Fruit fly (Drosophila melanogaster): Measurements from ENCODE around the gene CG3713.

Gene CG3713

DNA sequence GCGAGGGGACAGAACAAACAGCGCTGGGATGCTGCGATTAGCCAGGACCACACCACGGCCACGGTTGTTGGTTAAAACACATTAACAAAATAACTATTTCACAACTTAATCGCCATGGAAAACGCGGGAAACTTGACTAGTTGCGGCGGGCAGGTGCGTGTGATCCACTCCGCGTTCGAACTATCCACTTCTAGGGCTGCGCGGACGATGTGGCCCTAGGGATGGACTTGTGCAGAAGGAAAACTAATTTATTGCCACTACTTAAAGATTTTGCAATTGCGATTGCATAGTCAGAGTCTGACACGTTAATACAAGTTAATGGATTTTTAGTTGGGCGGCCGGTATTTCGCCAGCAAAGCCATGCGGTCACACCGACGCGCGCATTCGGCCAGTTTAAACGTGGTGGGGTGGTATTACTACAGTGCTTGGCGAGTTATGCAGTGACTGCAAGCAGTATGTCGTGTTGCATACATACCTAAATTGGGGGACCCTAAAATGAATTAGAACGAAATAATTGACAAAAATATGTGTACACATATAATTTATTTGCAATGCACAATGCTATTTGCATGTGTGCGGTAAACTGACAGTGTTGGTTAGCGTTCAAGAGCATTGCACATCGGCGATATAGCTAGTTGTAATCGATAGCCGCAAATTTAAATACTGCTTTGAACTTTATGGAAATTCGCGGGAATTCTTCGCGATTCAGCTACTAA lies 45.6 kb downstream of the CG3713 start, which contains the start of gene Rbf (continued):
- no peak for TF ChIP-seq ara (GFP tag; IDR thresholded peaks at IDR 0.05)
- TF ChIP-seq CG1602 (GFP tag; optimal IDR thresholded peaks at IDR 0.05): no peak
- no peak for TF ChIP-seq GATAe (GFP tag; conservative IDR thresholded peaks at IDR 0.05)
- TF ChIP-seq CG32532 (GFP tag; IDR thresholded peaks at IDR 0.05): no peak
- TF ChIP-seq Med (GFP tag): peak; percentile 36
- TF ChIP-seq hb (GFP tag; IDR thresholded peaks at IDR 0.05; ENCODE audit: partially characterized antibody): peak; percentile 58; the same call in 1 of the 3 replicates
- no peak for TF ChIP-seq CG11696 (GFP tag; IDR thresholded peaks at IDR 0.05)
- TF ChIP-seq sima (GFP tag; optimal IDR thresholded peaks at IDR 0.05): no peak
- no peak for TF ChIP-seq lmd (GFP tag; IDR thresholded peaks at IDR 0.05)
- TF ChIP-seq CG15479 (GFP tag; optimal IDR thresholded peaks at IDR 0.05): peak; percentile 23
- TF ChIP-seq lab (GFP tag; optimal IDR thresholded peaks at IDR 0.05): no peak
- peak; percentile 43 for TF ChIP-seq stwl (tag; optimal IDR thresholded peaks at IDR 0.05)
- TF ChIP-seq CG2120 (GFP tag; optimal IDR thresholded peaks at IDR 0.05): peak; percentile 31
- no peak for TF ChIP-seq dimm (GFP tag; IDR thresholded peaks at IDR 0.05)
- peak; percentile 62 for TF ChIP-seq unc-4 (GFP tag; IDR thresholded peaks at IDR 0.05; ENCODE audit: partially characterized antibody)
- TF ChIP-seq Opbp (GFP tag; IDR thresholded peaks at IDR 0.05; ENCODE audit: partially characterized antibody): 0 out of 3 replicates have a peak, but pooled peaks have one; percentile 35
- TF ChIP-seq sens (GFP tag): peak; percentile 75
- no peak for TF ChIP-seq CkIIα-i1 (GFP tag; IDR thresholded peaks at IDR 0.05)
- TF ChIP-seq Doc3 (GFP tag; IDR thresholded peaks at IDR 0.05; ENCODE audit: partially characterized antibody): peak; percentile 43; the same call in 1 of the 3 replicates
- peak; percentile 85 for TF ChIP-seq gfzf (GFP tag; optimal IDR thresholded peaks at IDR 0.05)
- TF ChIP-seq Nf-YC (tag; optimal IDR thresholded peaks at IDR 0.05): peak; percentile 11
- TF ChIP-seq Dip3 (GFP tag; optimal IDR thresholded peaks at IDR 0.05): peak; percentile 40
- peak; percentile 23 for TF ChIP-seq p53 (GFP tag; optimal IDR thresholded peaks at IDR 0.05)
- peak; percentile 95 for TF ChIP-seq Sin3A (optimal IDR thresholded peaks at IDR 0.05)
- TF ChIP-seq CG14710 (tag; optimal IDR thresholded peaks at IDR 0.05): peak; percentile 54
- TF ChIP-seq CG30020 (tag; optimal IDR thresholded peaks at IDR 0.05): peak; percentile 8
- TF ChIP-seq pzg (GFP tag; optimal IDR thresholded peaks at IDR 0.05): peak; percentile 69
- TF ChIP-seq danr (GFP tag; IDR thresholded peaks at IDR 0.05): no peak
- peak; percentile 42 for TF ChIP-seq nmo (GFP tag; optimal IDR thresholded peaks at IDR 0.05)
- TF ChIP-seq Bgb (GFP tag; IDR thresholded peaks at IDR 0.05; ENCODE audit: partially characterized antibody): peak; percentile 55
- no peak for TF ChIP-seq Dbx (GFP tag; IDR thresholded peaks at IDR 0.05)
- TF ChIP-seq bbx (GFP tag; IDR thresholded peaks at IDR 0.05; ENCODE audit: partially characterized antibody): peak; percentile 53; the same call in 1 of the 2 replicates
- peak; percentile 68 for TF ChIP-seq CG3847 (GFP tag; IDR thresholded peaks at IDR 0.05)
- peak; percentile 33 for TF ChIP-seq CG15514 (GFP tag; optimal IDR thresholded peaks at IDR 0.05)
- peak; percentile 52 for TF ChIP-seq cg (GFP tag; optimal IDR thresholded peaks at IDR 0.05)
- TF ChIP-seq CG7786 (GFP tag; optimal IDR thresholded peaks at IDR 0.05): no peak
- no peak for TF ChIP-seq CG11456 (GFP tag; IDR thresholded peaks at IDR 0.05)
- TF ChIP-seq CG14860 (GFP tag; IDR thresholded peaks at IDR 0.05; ENCODE audit: partially characterized antibody): 0 out of 3 replicates have a peak, but pooled peaks have one; percentile 8
- TF ChIP-seq CG10654 (GFP tag; optimal IDR thresholded peaks at IDR 0.05): no peak
- TF ChIP-seq CG4617 (GFP tag; optimal IDR thresholded peaks at IDR 0.05; ENCODE audit: borderline replicate concordance): peak; percentile 53
- TF ChIP-seq E2f2 (GFP tag; IDR thresholded peaks at IDR 0.05): peak; percentile 93
- TF ChIP-seq Asciz (GFP tag; optimal IDR thresholded peaks at IDR 0.05): no peak
- no peak for TF ChIP-seq Neu2 (GFP tag; optimal IDR thresholded peaks at IDR 0.05; ENCODE audit: borderline replicate concordance)
- TF ChIP-seq NC2α (GFP tag; optimal IDR thresholded peaks at IDR 0.05): no peak
- peak; percentile 19 for TF ChIP-seq phol (tag; optimal IDR thresholded peaks at IDR 0.05)
- TF ChIP-seq Scr (GFP tag; IDR thresholded peaks at IDR 0.05; ENCODE audit: partially characterized antibody): peak; percentile 66
- TF ChIP-seq zen2 (GFP tag; IDR thresholded peaks at IDR 0.05; ENCODE audit: partially characterized antibody): peak; percentile 46; the same call in 1 of the 3 replicates
- peak; percentile 26 for TF ChIP-seq mam (GFP tag; optimal IDR thresholded peaks at IDR 0.05)
- TF ChIP-seq emc (GFP tag; optimal IDR thresholded peaks at IDR 0.05): no peak

Data from whole organism, embryonic.